Fruit fly (Drosophila melanogaster): ENCODE data around the gene CG14989.

The CG14989 gene

DNA sequence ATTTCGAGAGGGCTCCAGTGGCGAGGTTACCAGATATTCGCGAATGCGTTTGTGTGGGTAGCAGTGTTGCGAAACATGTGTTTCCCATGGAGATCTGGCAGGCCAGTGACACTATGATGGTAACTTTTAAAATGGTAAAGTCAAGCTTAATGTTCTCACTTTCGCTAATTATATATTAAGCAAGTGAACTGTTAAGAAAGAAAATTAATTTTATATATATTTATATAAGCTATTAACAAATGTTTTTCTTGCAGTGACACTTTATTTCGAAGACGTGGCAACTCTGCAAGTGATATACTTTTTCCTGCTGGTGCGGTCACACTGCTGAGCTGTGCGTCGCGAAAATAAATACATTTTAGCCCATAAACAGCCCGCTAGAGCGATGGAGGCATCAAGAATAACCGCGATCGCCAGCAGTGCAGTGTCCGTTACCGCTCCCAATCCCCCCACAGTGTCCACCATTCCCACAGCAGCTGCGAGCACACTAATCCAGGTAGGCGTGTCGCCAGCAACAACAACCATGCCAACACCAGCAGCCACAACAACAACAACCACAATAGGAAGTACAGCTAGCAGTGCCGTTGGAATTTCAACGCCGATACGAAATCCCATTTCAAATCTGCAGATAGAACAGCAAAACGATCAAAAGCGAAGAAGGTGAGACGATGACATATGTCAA, 47.0 kb upstream of the CG14989 start, which contains the start of the genes CG11593 and Rcd5 (continued):
- TF ChIP-seq ash1 (GFP tag; optimal IDR thresholded peaks at IDR 0.05) (no peak), CG6854 (GFP tag; optimal IDR thresholded peaks at IDR 0.05) (no peak), Hr51 (GFP tag; optimal IDR thresholded peaks at IDR 0.05) (peak in 1 of 2 experiments; percentile 39), Bdp1 (GFP tag; optimal IDR thresholded peaks at IDR 0.05) (no peak), corto (GFP tag; optimal IDR thresholded peaks at IDR 0.05) (no peak), CG4404 (GFP tag; IDR thresholded peaks at IDR 0.05) (peak; percentile 80), lola (GFP tag; optimal IDR thresholded peaks at IDR 0.05) (no peak), NfI (GFP tag; optimal IDR thresholded peaks at IDR 0.05) (no peak), chif (GFP tag; optimal IDR thresholded peaks at IDR 0.05) (no peak), Hmr (GFP tag; optimal IDR thresholded peaks at IDR 0.05) (peak; percentile 80), pb (GFP tag; optimal IDR thresholded peaks at IDR 0.05) (no peak), CG3065 (GFP tag; optimal IDR thresholded peaks at IDR 0.05) (peak; percentile 80), CG11504 (tag; optimal IDR thresholded peaks at IDR 0.05) (no peak), hth (optimal IDR thresholded peaks at IDR 0.05) (no peak), CG11695 (GFP tag; IDR thresholded peaks at IDR 0.05) (no peak; the same call in 2 of the 3 replicates), Atf3 (GFP tag; optimal IDR thresholded peaks at IDR 0.05) (no peak), zen2 (GFP tag; IDR thresholded peaks at IDR 0.05; ENCODE audit: partially characterized antibody) (no peak), pzg (GFP tag; optimal IDR thresholded peaks at IDR 0.05) (peak; percentile 66), jing (GFP tag; optimal IDR thresholded peaks at IDR 0.05) (no peak), CG43689 (GFP tag; IDR thresholded peaks at IDR 0.05) (no peak), Scr (GFP tag; IDR thresholded peaks at IDR 0.05; ENCODE audit: partially characterized antibody) (peak; percentile 28; the same call in 1 of the 2 replicates), CG8388 (GFP tag; optimal IDR thresholded peaks at IDR 0.05) (peak; percentile 55), Max (GFP tag; optimal IDR thresholded peaks at IDR 0.05) (peak; percentile 67), CG3995 (GFP tag; optimal IDR thresholded peaks at IDR 0.05) (peak; percentile 64), B-H1 (GFP tag; IDR thresholded peaks at IDR 0.05) (peak; percentile 65), CG10565 (GFP tag; optimal IDR thresholded peaks at IDR 0.05) (no peak), MBD-R2 (GFP tag; IDR thresholded peaks at IDR 0.05) (peak; percentile 86), Taf1 (GFP tag; IDR thresholded peaks at IDR 0.05) (peak; percentile 69), CG10147 (GFP tag; optimal IDR thresholded peaks at IDR 0.05) (no peak), dati (GFP tag; IDR thresholded peaks at IDR 0.05) (no peak), YL-1 (GFP tag; optimal IDR thresholded peaks at IDR 0.05) (peak; percentile 92), mam (GFP tag; optimal IDR thresholded peaks at IDR 0.05) (peak; percentile 46), CG12744 (GFP tag; optimal IDR thresholded peaks at IDR 0.05) (no peak), CG9437 (GFP tag; optimal IDR thresholded peaks at IDR 0.05) (peak; percentile 25), CG18764 (GFP tag; optimal IDR thresholded peaks at IDR 0.05) (peak; percentile 57), CG10321 (GFP tag; IDR thresholded peaks at IDR 0.05) (peak; percentile 52; the same call in 1 of the 2 replicates), Mes4 (GFP tag; optimal IDR thresholded peaks at IDR 0.05) (no peak), CG11723 (GFP tag; optimal IDR thresholded peaks at IDR 0.05) (no peak), CG16813 (GFP tag; IDR thresholded peaks at IDR 0.05; ENCODE audit: partially characterized antibody) (peak; percentile 49; the same call in 2 of the 3 replicates), CG6254 (GFP tag; optimal IDR thresholded peaks at IDR 0.05) (peak; percentile 12), CTCF (GFP tag; optimal IDR thresholded peaks at IDR 0.05) (peak; percentile 50), luna (GFP tag; optimal IDR thresholded peaks at IDR 0.05) (no peak), CG2712 (tag; optimal IDR thresholded peaks at IDR 0.05) (no peak), phol (tag; optimal IDR thresholded peaks at IDR 0.05) (peak; percentile 87), tup (GFP tag; optimal IDR thresholded peaks at IDR 0.05) (peak; percentile 38), gt (GFP tag; IDR thresholded peaks at IDR 0.05) (peak; percentile 41; the same call in 1 of the 2 replicates), h (optimal IDR thresholded peaks at IDR 0.05) (no peak), jumu (GFP tag; optimal IDR thresholded peaks at IDR 0.05) (peak; percentile 30), CG2129 (GFP tag; IDR thresholded peaks at IDR 0.05; ENCODE audit: partially characterized antibody) (no peak), CG10979 (tag; optimal IDR thresholded peaks at IDR 0.05) (peak; percentile 48)

Data from whole organism, embryonic.